Worm (Caenorhabditis elegans) whole organism, L4 larva: Measurements from ENCODE around the gene dnc-1.

Source experiments
- fkh-10 ChIP-seq: fragments of 150-350 bp; optimal IDR thresholded peaks from 2 replicates; lab custom pipeline; 2014; ENCODE audit warnings: missing biosample characterization, missing genetic modification reagents, missing genetic modification characterization
- madf-9 ChIP-seq: fragments of 200-800 bp; sonication (Bioruptor generic); conservative IDR thresholded peaks from 2 replicates; pipeline ENCODE4 v1.3.6; 2022; ENCODE audit warnings: missing genetic modification reagents, missing genetic modification characterization, missing compliant biosample characterization

ce11 chrIV:10970767-10971166 lies 37.8 kb upstream of the dnc-1 start:
- TF ChIP-seq madf-9 (GFP tag; lab: Robert Waterston, UW) = no peak
- TF ChIP-seq fkh-10 = no peak
